Worm (Caenorhabditis elegans) whole organism, L2 larva: ENCODE measurements around the gene R05D3.3.

Source experiments
- F13H6.1 ChIP-seq: sonication (generic microtip); optimal IDR thresholded peaks from 2 replicates; lab custom pipeline; 2016; ENCODE audit warnings: missing genetic modification characterization, missing compliant biosample characterization
- R02D3.7 ChIP-seq: fragments of 150-350 bp; optimal IDR thresholded peaks from 2 replicates; lab custom pipeline; 2014; ENCODE audit warnings: missing biosample characterization, missing genetic modification characterization
- ZK546.5 ChIP-seq: sonication (generic microtip); optimal IDR thresholded peaks from 2 replicates; lab custom pipeline; 2017; ENCODE audit warnings: missing biosample characterization, missing genetic modification characterization
- alr-1 ChIP-seq: fragments of 150-350 bp; optimal IDR thresholded peaks from 2 replicates; lab custom pipeline; 2014; ENCODE audit warnings: missing biosample characterization, missing genetic modification characterization
- aly-2 ChIP-seq: fragments of 150-350 bp; optimal IDR thresholded peaks from 2 replicates; lab custom pipeline; 2014; ENCODE audit warnings: missing biosample characterization, missing genetic modification characterization
- ama-1 ChIP-seq: fragments of 150-350 bp; optimal IDR thresholded peaks from 2 replicates; lab custom pipeline; 2018; ENCODE audit warnings: inconsistent platforms
- blmp-1 ChIP-seq: sonication (generic microtip); optimal IDR thresholded peaks from 2 replicates; lab custom pipeline; 2017; ENCODE audit warnings: missing genetic modification characterization, mild to moderate bottlenecking, missing compliant biosample characterization, antibody characterized with exemption, moderate library complexity; ENCODE audit not compliant: insufficient read depth
- ceh-16 ChIP-seq: fragments of 150-350 bp; optimal IDR thresholded peaks from 2 replicates; lab custom pipeline; 2014; ENCODE audit warnings: missing biosample characterization, missing genetic modification characterization
- ceh-82 ChIP-seq: fragments of 150-350 bp; optimal IDR thresholded peaks from 2 replicates; lab custom pipeline; 2014; ENCODE audit warnings: missing biosample characterization, missing genetic modification characterization
- crh-2 ChIP-seq: sonication (generic microtip); optimal IDR thresholded peaks from 2 replicates; lab custom pipeline; 2017; ENCODE audit warnings: missing biosample characterization, missing genetic modification characterization
- dmd-4 ChIP-seq: sonication (generic microtip); optimal IDR thresholded peaks from 2 replicates; lab custom pipeline; 2017; ENCODE audit warnings: missing biosample characterization, missing genetic modification characterization
- egl-27 ChIP-seq: sonication (generic microtip); optimal IDR thresholded peaks from 3 replicates; lab custom pipeline; 2017; ENCODE audit warnings: missing biosample characterization, missing genetic modification reagents, missing genetic modification characterization
- elt-1 ChIP-seq: fragments of 150-350 bp; optimal IDR thresholded peaks from 2 replicates; lab custom pipeline; 2014; ENCODE audit warnings: missing biosample characterization, missing genetic modification characterization
- elt-3 ChIP-seq: sonication (generic microtip); optimal IDR thresholded peaks from 2 replicates; lab custom pipeline; 2017; ENCODE audit warnings: missing biosample characterization, missing genetic modification characterization
- fos-1 ChIP-seq: fragments of 150-350 bp; optimal IDR thresholded peaks from 2 replicates; lab custom pipeline; 2014; ENCODE audit warnings: missing biosample characterization, missing genetic modification characterization
- gmeb-1 ChIP-seq: fragments of 150-350 bp; optimal IDR thresholded peaks from 2 replicates; lab custom pipeline; 2014; ENCODE audit warnings: missing biosample characterization, missing genetic modification characterization
- lin-11 ChIP-seq: fragments of 150-350 bp; sonication (generic microtip); optimal IDR thresholded peaks from 2 replicates; lab custom pipeline; 2014; ENCODE audit warnings: missing biosample characterization, missing genetic modification characterization, inconsistent platforms, mixed read lengths
- lin-13 ChIP-seq: fragments of 150-350 bp; optimal IDR thresholded peaks from 2 replicates; lab custom pipeline; 2014; ENCODE audit warnings: missing biosample characterization, missing genetic modification reagents, missing genetic modification characterization
- lin-39 ChIP-seq: fragments of 150-350 bp; optimal IDR thresholded peaks from 2 replicates; lab custom pipeline; 2014; ENCODE audit warnings: missing biosample characterization, missing genetic modification reagents, missing genetic modification characterization
- lsy-2 ChIP-seq, 2 experiments: fragments of 150-350 bp in 1 of 2; sonication (generic microtip) in 1 of 2; optimal IDR thresholded peaks; 2 replicates each; lab custom pipeline; 2014 to 2017; ENCODE audit warnings: missing biosample characterization in 2 of 2, missing genetic modification characterization in 2 of 2
- mab-5 ChIP-seq: fragments of 150-350 bp; optimal IDR thresholded peaks from 2 replicates; lab custom pipeline; 2014; ENCODE audit warnings: missing biosample characterization, missing genetic modification characterization
- mbf-1 ChIP-seq: sonication (generic microtip); optimal IDR thresholded peaks from 2 replicates; lab custom pipeline; 2017; ENCODE audit warnings: missing biosample characterization, missing genetic modification characterization
- mdl-1 ChIP-seq, 2 experiments: fragments of 150-350 bp in 1 of 2; sonication (generic microtip) in 1 of 2; optimal IDR thresholded peaks; 2 replicates each; lab custom pipeline; 2017; ENCODE audit warnings: missing biosample characterization in 2 of 2, missing genetic modification characterization in 2 of 2
- nhr-10 ChIP-seq: sonication (generic microtip); optimal IDR thresholded peaks from 2 replicates; lab custom pipeline; 2017; ENCODE audit warnings: missing biosample characterization, missing genetic modification characterization
- nhr-12 ChIP-seq: fragments of 150-350 bp; optimal IDR thresholded peaks from 2 replicates; lab custom pipeline; 2014; ENCODE audit warnings: missing biosample characterization, missing genetic modification characterization
- nhr-129 ChIP-seq: fragments of 150-350 bp; optimal IDR thresholded peaks from 2 replicates; lab custom pipeline; 2014; ENCODE audit warnings: missing biosample characterization, missing genetic modification characterization
- nhr-21 ChIP-seq: fragments of 150-350 bp; optimal IDR thresholded peaks from 2 replicates; lab custom pipeline; 2014; ENCODE audit warnings: missing biosample characterization, missing genetic modification characterization
- nhr-23 ChIP-seq: fragments of 150-350 bp; optimal IDR thresholded peaks from 2 replicates; lab custom pipeline; 2014; ENCODE audit warnings: missing biosample characterization, missing genetic modification reagents, missing genetic modification characterization
- nhr-237 ChIP-seq: fragments of 150-350 bp; optimal IDR thresholded peaks from 2 replicates; lab custom pipeline; 2014; ENCODE audit warnings: missing biosample characterization, missing genetic modification characterization
- nhr-25 ChIP-seq: fragments of 150-350 bp; sonication (generic microtip); optimal IDR thresholded peaks from 3 replicates; lab custom pipeline; 2014; ENCODE audit warnings: missing biosample characterization, missing genetic modification characterization
- nhr-6 ChIP-seq: fragments of 150-350 bp; optimal IDR thresholded peaks from 2 replicates; lab custom pipeline; 2014; ENCODE audit warnings: missing biosample characterization, missing genetic modification characterization
- nhr-77 ChIP-seq: fragments of 150-350 bp; optimal IDR thresholded peaks from 2 replicates; lab custom pipeline; 2014; ENCODE audit warnings: missing biosample characterization, missing genetic modification characterization
- peb-1 ChIP-seq: fragments of 150-350 bp; optimal IDR thresholded peaks from 2 replicates; lab custom pipeline; 2014; ENCODE audit warnings: missing biosample characterization, missing genetic modification characterization
- sem-4 ChIP-seq: fragments of 150-350 bp; optimal IDR thresholded peaks from 2 replicates; lab custom pipeline; 2014; ENCODE audit warnings: missing biosample characterization, missing genetic modification reagents, missing genetic modification characterization
- sma-3 ChIP-seq: sonication (generic microtip); optimal IDR thresholded peaks from 2 replicates; lab custom pipeline; 2016; ENCODE audit warnings: missing genetic modification reagents, missing genetic modification characterization, missing compliant biosample characterization
- sma-9 ChIP-seq, 2 experiments: fragments of 150-350 bp in 1 of 2; sonication (generic microtip) in 1 of 2; optimal IDR thresholded peaks; 2 replicates each; lab custom pipeline; 2014 to 2016; ENCODE audit warnings: missing genetic modification characterization in 2 of 2, mild to moderate bottlenecking in 1 of 2, missing biosample characterization in 1 of 2, missing compliant biosample characterization in 1 of 2, missing genetic modification reagents in 1 of 2, moderate library complexity in 1 of 2
- snpc-4 ChIP-seq: fragments of 150-350 bp; optimal IDR thresholded peaks from 2 replicates; lab custom pipeline; 2014; ENCODE audit warnings: missing biosample characterization, missing genetic modification characterization
- unc-39 ChIP-seq: fragments of 150-350 bp; optimal IDR thresholded peaks from 2 replicates; lab custom pipeline; 2014; ENCODE audit warnings: missing biosample characterization, missing genetic modification characterization
- unc-55 ChIP-seq: fragments of 150-350 bp; sonication (generic microtip); optimal IDR thresholded peaks from 3 replicates; lab custom pipeline; 2014; ENCODE audit warnings: missing biosample characterization, missing genetic modification reagents, missing genetic modification characterization
- unc-62 ChIP-seq: fragments of 150-350 bp; optimal IDR thresholded peaks from 2 replicates; lab custom pipeline; 2014; ENCODE audit warnings: missing biosample characterization, missing genetic modification reagents, missing genetic modification characterization
- zag-1 ChIP-seq: fragments of 150-350 bp; optimal IDR thresholded peaks from 2 replicates; lab custom pipeline; 2014; ENCODE audit warnings: missing biosample characterization, missing genetic modification characterization
- ztf-1 ChIP-seq: fragments of 200-800 bp; sonication (Bioruptor generic); conservative IDR thresholded peaks from 2 replicates; pipeline ENCODE4 v1.3.6; 2022; ENCODE audit warnings: missing genetic modification characterization, missing compliant biosample characterization
- ztf-11 ChIP-seq: sonication (generic microtip); optimal IDR thresholded peaks from 2 replicates; lab custom pipeline; 2017; ENCODE audit warnings: missing biosample characterization, missing genetic modification characterization
- ztf-4 ChIP-seq: fragments of 150-350 bp; optimal IDR thresholded peaks from 2 replicates; lab custom pipeline; 2014; ENCODE audit warnings: missing biosample characterization, missing genetic modification characterization

R05D3.3 gene

DNA sequence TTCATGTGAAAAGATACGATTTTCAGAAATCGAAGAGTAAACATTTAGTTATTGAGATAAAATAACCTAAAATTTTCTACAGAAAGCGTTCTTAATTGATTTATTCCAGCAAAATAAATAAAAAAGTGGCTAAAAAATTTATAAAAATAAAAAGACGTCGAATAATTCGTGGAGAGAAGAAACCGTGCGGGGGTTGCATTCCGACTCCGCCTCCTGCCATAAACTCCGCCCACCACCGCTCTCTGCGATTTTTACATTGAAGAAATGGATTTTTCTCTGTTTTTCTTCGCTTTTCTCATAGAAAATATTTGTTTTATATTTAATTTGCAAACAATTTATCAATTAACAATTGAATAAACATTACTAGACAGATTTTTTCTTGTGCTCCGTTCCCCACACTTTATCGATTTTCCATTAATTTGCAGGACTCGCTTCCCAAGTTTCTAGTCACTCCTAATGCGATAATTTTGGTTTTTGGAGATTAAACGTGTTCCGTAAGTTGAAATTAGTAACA is 41.7 kb downstream of the R05D3.3 start, which contains the start of the genes ubxn-4 and cyy-1:
Gene ubxn-4, minus strand, starts transcription at position 114 of the 514 bp plus-strand sequence.
Gene cyy-1, plus strand, starts transcription at position 426 of the 514 bp plus-strand sequence.
- peak; percentile 38 for TF ChIP-seq unc-55 (GFP tag; lab: Kevin White, UChicago)
- TF ChIP-seq nhr-23 (tag; lab: Kevin White, UChicago) = no peak
- TF ChIP-seq lsy-2 (tag; optimal IDR thresholded peaks at IDR 0.05; lab: Kevin White, UChicago) = peak in 1 of 2 experiments; percentile 11
- TF ChIP-seq, all 48 proteins: peak for 2

DNA sequence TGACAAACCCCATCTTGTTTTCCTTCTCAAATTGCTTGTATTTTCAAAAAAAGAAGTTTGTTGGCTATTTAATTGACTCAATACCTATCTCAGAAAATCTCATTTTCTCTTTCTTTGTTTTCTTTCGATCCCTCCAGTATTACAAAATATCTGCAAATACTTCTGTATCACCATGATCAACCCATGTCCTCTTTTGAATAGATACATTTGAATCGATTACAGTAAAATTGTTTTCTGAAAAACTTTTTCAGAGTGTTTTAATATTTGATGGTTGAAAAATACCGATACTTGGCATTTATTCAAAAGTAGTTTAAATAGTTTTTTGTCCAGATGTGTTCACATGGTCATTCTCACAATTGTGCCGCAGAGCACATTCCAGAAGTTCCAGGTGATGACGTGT is 45.4 kb downstream of the R05D3.3 start, which contains the start of gene ZK353.9:
Gene ZK353.9, plus strand, starts transcription at position 331 of the 400 bp plus-strand sequence.
- TF ChIP-seq sem-4 (tag; lab: Kevin White, UChicago) (no peak), lin-39 (tag; lab: Kevin White, UChicago) (no peak), ztf-4 (tag; lab: Kevin White, UChicago) (no peak), dmd-4 (tag; lab: Kevin White, UChicago) (no peak)

DNA sequence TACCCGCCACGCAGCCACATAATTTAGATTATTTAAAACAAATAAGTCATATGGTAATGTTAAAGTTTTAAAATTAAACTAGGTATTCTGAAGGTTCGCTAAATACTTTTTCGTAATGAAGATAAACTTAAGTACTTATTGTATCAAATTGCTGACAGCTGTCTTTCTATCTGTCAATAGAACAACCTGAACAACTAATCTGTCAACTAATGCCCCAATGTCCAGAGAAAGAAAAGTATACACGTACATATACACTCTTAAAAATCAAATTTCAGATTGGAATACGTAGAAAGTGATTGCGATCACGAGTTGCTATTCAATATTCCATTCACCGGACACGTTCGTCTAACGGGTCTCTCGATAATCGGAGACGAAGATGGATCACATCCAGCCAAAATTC is 46.9 kb downstream of the R05D3.3 start:
- TF ChIP-seq dmd-4 (tag; lab: Kevin White, UChicago) = no peak
- no peak for TF ChIP-seq ceh-82
- TF ChIP-seq ztf-4 (tag; lab: Kevin White, UChicago) = no peak
- TF ChIP-seq egl-27 (tag; lab: Kevin White, UChicago) = no peak
- no peak for TF ChIP-seq zag-1
- TF ChIP-seq mdl-1 (tag; optimal IDR thresholded peaks at IDR 0.05; lab: Kevin White, UChicago) = no peak
- no peak for TF ChIP-seq nhr-12 (tag; lab: Kevin White, UChicago)
- no peak for TF ChIP-seq aly-2 (tag; lab: Kevin White, UChicago)
- no peak for TF ChIP-seq lin-39 (tag; lab: Kevin White, UChicago)
- TF ChIP-seq unc-55 (GFP tag; lab: Kevin White, UChicago) = no peak
- TF ChIP-seq elt-1 (tag; lab: Kevin White, UChicago) = no peak

DNA sequence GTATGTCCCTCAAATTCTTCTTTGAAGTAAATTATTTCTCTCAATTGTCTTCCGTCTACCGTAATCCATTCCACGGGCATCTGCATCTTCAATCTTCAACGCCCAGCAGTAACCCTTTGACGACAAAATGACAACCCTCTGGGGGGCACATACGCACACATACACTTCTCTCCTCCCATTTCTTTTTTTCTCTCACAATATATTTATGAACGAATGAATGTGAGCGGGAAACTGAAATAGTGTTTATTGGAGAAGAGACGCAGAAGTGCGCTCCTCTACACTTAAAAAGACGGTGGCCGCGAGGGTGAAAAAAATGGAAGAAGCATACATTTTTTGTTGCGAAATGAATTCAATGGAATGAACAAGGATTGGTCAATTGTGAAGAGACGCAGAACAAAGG is 48.2 kb downstream of the R05D3.3 start:
- no peak for TF ChIP-seq nhr-23 (tag; lab: Kevin White, UChicago)
- TF ChIP-seq sma-3 (GFP tag; lab: Kevin White, UChicago) = peak; percentile 36
- peak; percentile 44 for TF ChIP-seq sma-9 (GFP tag; optimal IDR thresholded peaks at IDR 0.05; lab: Kevin White, UChicago)
- TF ChIP-seq sma-9 (tag; optimal IDR thresholded peaks at IDR 0.05; lab: Kevin White, UChicago) = no peak
- peak; percentile 20 for TF ChIP-seq lin-11 (tag; lab: Kevin White, UChicago)
- no peak for TF ChIP-seq R02D3.7 (tag; lab: Kevin White, UChicago)
- peak; percentile 33 for TF ChIP-seq snpc-4
- TF ChIP-seq unc-39 (tag; lab: Kevin White, UChicago) = no peak
- TF ChIP-seq ztf-4 (tag; lab: Kevin White, UChicago) = no peak
- peak; percentile 47 for TF ChIP-seq gmeb-1 (tag; lab: Kevin White, UChicago)
- TF ChIP-seq nhr-237 = no peak
- peak; percentile 84 for TF ChIP-seq zag-1
- no peak for TF ChIP-seq peb-1
- peak; percentile 28 for TF ChIP-seq egl-27 (tag; lab: Kevin White, UChicago)
- no peak for TF ChIP-seq lin-39 (tag; lab: Kevin White, UChicago)
- no peak for TF ChIP-seq mbf-1 (tag; lab: Kevin White, UChicago)
- no peak for TF ChIP-seq dmd-4 (tag; lab: Kevin White, UChicago)
- TF ChIP-seq nhr-6 (tag; lab: Kevin White, UChicago) = peak; percentile 49
- peak; percentile 72 to 94 for TF ChIP-seq lsy-2 (tag; optimal IDR thresholded peaks at IDR 0.05; lab: Kevin White, UChicago)
- TF ChIP-seq ztf-1 (GFP tag; lab: Robert Waterston, UW) = no peak
- TF ChIP-seq mab-5 (tag; lab: Kevin White, UChicago) = peak; percentile 57
- TF ChIP-seq unc-62 (GFP tag; lab: Kevin White, UChicago) = no peak
- TF ChIP-seq nhr-77 (tag; lab: Kevin White, UChicago) = no peak
- TF ChIP-seq fos-1 (tag; lab: Kevin White, UChicago) = peak; percentile 86
- TF ChIP-seq aly-2 (tag; lab: Kevin White, UChicago) = no peak
- no peak for TF ChIP-seq ceh-82
- TF ChIP-seq nhr-21 (tag; lab: Kevin White, UChicago) = peak; percentile 31
- no peak for TF ChIP-seq elt-3 (tag; lab: Kevin White, UChicago)
- TF ChIP-seq nhr-10 (tag; lab: Kevin White, UChicago) = no peak
- TF ChIP-seq unc-55 (GFP tag; lab: Kevin White, UChicago) = peak; percentile 91
- TF ChIP-seq ama-1 (lab: Kevin White, UChicago) = peak; percentile 38
- TF ChIP-seq sem-4 (tag; lab: Kevin White, UChicago) = peak; percentile 66
- TF ChIP-seq nhr-25 (tag; lab: Kevin White, UChicago) = peak; percentile 88
- peak; percentile 91 for TF ChIP-seq crh-2
- TF ChIP-seq nhr-129 = peak; percentile 88
- TF ChIP-seq elt-1 (tag; lab: Kevin White, UChicago) = no peak
- peak; percentile 25 for TF ChIP-seq blmp-1 (tag; lab: Kevin White, UChicago)
- peak; percentile 58 for TF ChIP-seq lin-13 (GFP tag; lab: Kevin White, UChicago)
- no peak for TF ChIP-seq nhr-12 (tag; lab: Kevin White, UChicago)
- peak; percentile 77 for TF ChIP-seq F13H6.1 (tag; lab: Kevin White, UChicago)
- TF ChIP-seq ztf-11 = no peak
- no peak for TF ChIP-seq alr-1 (tag; lab: Kevin White, UChicago)
- no peak for TF ChIP-seq ZK546.5 (tag; lab: Kevin White, UChicago)
- TF ChIP-seq ceh-16 (tag; lab: Kevin White, UChicago) = no peak
